Fruit fly (Drosophila melanogaster): ENCODE data around the gene vnc.

Gene vnc

DNA sequence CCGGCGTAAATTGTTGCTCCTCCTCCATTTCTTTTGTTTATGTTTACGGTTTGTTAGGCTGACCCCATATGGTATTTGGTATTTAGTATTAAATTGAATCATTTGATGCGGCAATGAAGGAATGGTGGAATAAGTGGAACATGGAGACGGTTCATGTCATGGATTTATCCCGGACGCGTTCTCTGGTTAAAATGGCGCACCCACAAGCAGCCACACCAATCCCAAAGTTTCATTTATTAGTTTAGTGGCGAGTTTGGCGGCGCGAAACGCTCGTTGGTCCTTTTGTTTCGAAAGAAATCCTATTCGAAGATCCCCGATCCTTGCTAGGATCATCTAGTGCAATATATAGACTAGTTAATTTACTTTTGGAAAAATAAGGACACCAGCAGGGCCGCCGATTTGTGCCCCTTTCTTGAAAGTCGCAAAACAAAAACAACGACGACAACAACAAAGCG, 3.8 kb upstream of the vnc start, which contains the start of the genes CG6685 and Dronc (continued):
- TF ChIP-seq Doc2 (GFP tag; IDR thresholded peaks at IDR 0.05), result no peak
- TF ChIP-seq Drgx (GFP tag; IDR thresholded peaks at IDR 0.05), result no peak
- no peak for TF ChIP-seq pros (GFP tag; optimal IDR thresholded peaks at IDR 0.05)
- peak; percentile 77 for TF ChIP-seq YL-1 (GFP tag; optimal IDR thresholded peaks at IDR 0.05)
- TF ChIP-seq cas (GFP tag; IDR thresholded peaks at IDR 0.05), result no peak
- no peak for TF ChIP-seq CG14965 (GFP tag; optimal IDR thresholded peaks at IDR 0.05; ENCODE audit: borderline replicate concordance)
- TF ChIP-seq unpg (GFP tag; optimal IDR thresholded peaks at IDR 0.05), result no peak
- TF ChIP-seq prd (optimal IDR thresholded peaks at IDR 0.05), result no peak
- TF ChIP-seq prd (GFP tag; IDR thresholded peaks at IDR 0.05), result no peak
- peak; percentile 83 for TF ChIP-seq CG15514 (GFP tag; optimal IDR thresholded peaks at IDR 0.05)
- TF ChIP-seq Scr (GFP tag; IDR thresholded peaks at IDR 0.05; ENCODE audit: partially characterized antibody), result no peak
- TF ChIP-seq kah (GFP tag; optimal IDR thresholded peaks at IDR 0.05), result no peak
- TF ChIP-seq bcd (GFP tag; optimal IDR thresholded peaks at IDR 0.05), result no peak
- peak; percentile 42; the same call in 2 of the 3 replicates for TF ChIP-seq CG16813 (GFP tag; IDR thresholded peaks at IDR 0.05; ENCODE audit: partially characterized antibody)
- peak; percentile 90 for TF ChIP-seq Ets97D (GFP tag; optimal IDR thresholded peaks at IDR 0.05)
- TF ChIP-seq sens (GFP tag), result no peak
- TF ChIP-seq CG33557 (GFP tag; optimal IDR thresholded peaks at IDR 0.05), result no peak
- no peak for TF ChIP-seq fd102C (GFP tag; optimal IDR thresholded peaks at IDR 0.05)
- TF ChIP-seq CG12155 (GFP tag; optimal IDR thresholded peaks at IDR 0.05), result peak; percentile 36
- no peak for TF ChIP-seq CG6854 (GFP tag; optimal IDR thresholded peaks at IDR 0.05)
- TF ChIP-seq CG7963 (GFP tag; IDR thresholded peaks at IDR 0.05; ENCODE audit: partially characterized antibody), result no peak
- no peak for TF ChIP-seq CG5180 (GFP tag; optimal IDR thresholded peaks at IDR 0.05)
- no peak for TF ChIP-seq schlank (tag; optimal IDR thresholded peaks at IDR 0.05)
- TF ChIP-seq trem (tag; optimal IDR thresholded peaks at IDR 0.05), result peak; percentile 57
- peak in 1 of 2 experiments; percentile 86 for TF ChIP-seq crp (GFP tag; optimal IDR thresholded peaks at IDR 0.05)
- no peak for TF ChIP-seq Oli (tag; optimal IDR thresholded peaks at IDR 0.05)
- no peak for TF ChIP-seq Poxn (GFP tag; IDR thresholded peaks at IDR 0.05)
- peak; percentile 97 for TF ChIP-seq stwl (tag; optimal IDR thresholded peaks at IDR 0.05)
- no peak for TF ChIP-seq tgo (GFP tag; IDR thresholded peaks at IDR 0.05)
- no peak for TF ChIP-seq nerfin-2 (GFP tag; IDR thresholded peaks at IDR 0.05; ENCODE audit: partially characterized antibody)
- no peak for TF ChIP-seq TFAM (GFP tag; optimal IDR thresholded peaks at IDR 0.05)
- TF ChIP-seq CG3281 (GFP tag; optimal IDR thresholded peaks at IDR 0.05), result no peak
- no peak for TF ChIP-seq CG18011 (GFP tag; optimal IDR thresholded peaks at IDR 0.05)
- TF ChIP-seq CG30403 (GFP tag; optimal IDR thresholded peaks at IDR 0.05), result no peak
- peak; percentile 22 for TF ChIP-seq CG8281 (tag; optimal IDR thresholded peaks at IDR 0.05)
- no peak for TF ChIP-seq az2 (GFP tag; optimal IDR thresholded peaks at IDR 0.05)
- no peak for TF ChIP-seq CG17328 (GFP tag; IDR thresholded peaks at IDR 0.05)
- TF ChIP-seq Hr78 (GFP tag; optimal IDR thresholded peaks at IDR 0.05), result peak in 1 of 2 experiments; percentile 80
- TF ChIP-seq CG13424 (tag; optimal IDR thresholded peaks at IDR 0.05), result no peak
- TF ChIP-seq ERR (GFP tag; optimal IDR thresholded peaks at IDR 0.05), result no peak
- no peak for TF ChIP-seq z (GFP tag; IDR thresholded peaks at IDR 0.05)
- TF ChIP-seq CG13287 (GFP tag; IDR thresholded peaks at IDR 0.05; ENCODE audit: partially characterized antibody), result peak; percentile 61; the same call in 1 of the 2 replicates
- no peak for TF ChIP-seq Atf6 (GFP tag; IDR thresholded peaks at IDR 0.05)
- TF ChIP-seq chinmo (GFP tag; IDR thresholded peaks at IDR 0.05; ENCODE audit: partially characterized antibody), result 0 out of 4 replicates have a peak, but pooled peaks have one; percentile 25
- no peak for TF ChIP-seq CG17385 (GFP tag; optimal IDR thresholded peaks at IDR 0.05)
- TF ChIP-seq Side (GFP tag; optimal IDR thresholded peaks at IDR 0.05), result no peak
- no peak for TF ChIP-seq Sox102F (GFP tag; optimal IDR thresholded peaks at IDR 0.05)
- no peak for TF ChIP-seq CG10462 (GFP tag; optimal IDR thresholded peaks at IDR 0.05)
- TF ChIP-seq CG10267 (tag; optimal IDR thresholded peaks at IDR 0.05), result peak; percentile 68
- peak; percentile 96 for TF ChIP-seq MBD-R2 (GFP tag; IDR thresholded peaks at IDR 0.05)

Data from whole organism, embryonic.